Worm (Caenorhabditis elegans): ENCODE data around the gene clec-208.

- TF ChIP-seq ztf-23 (GFP tag; IDR thresholded peaks at IDR 0.05) (no peak), ref-1 (GFP tag; conservative IDR thresholded peaks at IDR 0.05) (no peak), ztf-29 (GFP tag; IDR thresholded peaks at IDR 0.05) (no peak), flt-1 (GFP tag; IDR thresholded peaks at IDR 0.05) (no peak), klf-2 (GFP tag; conservative IDR thresholded peaks at IDR 0.05) (no peak)
Measured at ce11 chrV:2051507-2051906, 46.2 kb upstream of the clec-208 start, which contains the start of gene Y40B10A.11.

Data from whole organism, midembryonic.